Fruit fly (Drosophila melanogaster) whole organism: Measurements from ENCODE around the gene CG5326.

ENCODE experiments used
- psq ChIP-seq: fragments of >200 bp; optimal IDR thresholded peaks from 2 replicates; lab custom pipeline; 2017
- usp ChIP-seq: fragments of >200 bp; optimal IDR thresholded peaks from 2 replicates; lab custom pipeline; 2017; ENCODE audit warnings: missing biosample characterization, missing genetic modification characterization, mixed read lengths

dm6 chr3R:22528264-22529158 lies 11.2 kb downstream of the CG5326 start, which contains the start of gene CG5346:
- TF ChIP-seq psq (lab: Kevin White, UChicago) (no peak), usp (GFP tag; lab: Kevin White, UChicago) (no peak)
